Fruit fly (Drosophila melanogaster): ENCODE data around the gene rdgC.

dm6 chr3L:20199569-20200247 lies 48.2 kb upstream of the rdgC start, which contains the start of gene CG42833:
- TF ChIP-seq dsx (GFP tag; optimal IDR thresholded peaks at IDR 0.05; ENCODE audit: poor library complexity, severe bottlenecking) (no peak), CG11294 (GFP tag; IDR thresholded peaks at IDR 0.05) (no peak), Ets21C (GFP tag; optimal IDR thresholded peaks at IDR 0.05) (no peak), Lpt (GFP tag; optimal IDR thresholded peaks at IDR 0.05) (no peak), Sox102F (GFP tag; optimal IDR thresholded peaks at IDR 0.05) (no peak)
